Worm (Caenorhabditis elegans) whole organism, L4 larva: ENCODE measurements around the gene T02B11.3.

Experiments
- F26F4.8 ChIP-seq: fragments of 200-800 bp; sonication (Bioruptor generic); conservative IDR thresholded peaks from 2 replicates; pipeline ENCODE4 v1.3.6; 2022; ENCODE audit warnings: missing genetic modification characterization, missing compliant biosample characterization
- F49E8.2 ChIP-seq: sonication (generic microtip); optimal IDR thresholded peaks from 2 replicates; lab custom pipeline; 2016; ENCODE audit warnings: missing compliant biosample characterization, mild to moderate bottlenecking, missing genetic modification characterization, borderline replicate concordance
- Y75B8A.6 ChIP-seq: fragments of 200-800 bp; sonication (Bioruptor generic); IDR thresholded peaks from 2 replicates; pipeline ENCODE4 v1.3.6; 2022; ENCODE audit warnings: missing genetic modification reagents, missing genetic modification characterization, missing compliant biosample characterization
- aly-2 ChIP-seq: sonication (generic microtip); optimal IDR thresholded peaks from 2 replicates; lab custom pipeline; 2018; ENCODE audit warnings: missing biosample characterization, missing genetic modification characterization
- attf-4 ChIP-seq: sonication (generic microtip); optimal IDR thresholded peaks from 3 replicates; lab custom pipeline; 2017; ENCODE audit warnings: missing biosample characterization, missing genetic modification characterization
- ceh-32 ChIP-seq: sonication (generic microtip); optimal IDR thresholded peaks from 2 replicates; lab custom pipeline; 2016; ENCODE audit warnings: mild to moderate bottlenecking, missing genetic modification characterization, missing compliant biosample characterization; ENCODE audit not compliant: poor library complexity
- ceh-62 ChIP-seq: sonication (generic microtip); optimal IDR thresholded peaks from 2 replicates; lab custom pipeline; 2017; ENCODE audit warnings: missing biosample characterization, missing genetic modification characterization
- cey-2 ChIP-seq: sonication (generic microtip); optimal IDR thresholded peaks from 3 replicates; lab custom pipeline; 2017; ENCODE audit warnings: missing genetic modification characterization, mild to moderate bottlenecking, missing compliant biosample characterization, antibody characterized with exemption, borderline replicate concordance; ENCODE audit not compliant: insufficient read depth
- ctbp-1 ChIP-seq: fragments of 200-800 bp; sonication (Bioruptor generic); IDR thresholded peaks from 2 replicates; pipeline ENCODE4 v1.3.6; 2022; ENCODE audit warnings: missing genetic modification reagents, missing genetic modification characterization, missing compliant biosample characterization
- daf-12 ChIP-seq: fragments of 150-350 bp; optimal IDR thresholded peaks from 2 replicates; lab custom pipeline; 2014; ENCODE audit warnings: missing biosample characterization, missing genetic modification reagents, missing genetic modification characterization
- daf-16 ChIP-seq, 3 experiments: sonication (generic microtip); optimal IDR thresholded peaks; 2 replicates each; lab custom pipeline; 2016 to 2017; ENCODE audit warnings: missing genetic modification characterization in 3 of 3, missing genetic modification reagents in 3 of 3, mild to moderate bottlenecking in 2 of 3, missing compliant biosample characterization in 2 of 3, missing biosample characterization in 1 of 3, moderate library complexity in 1 of 3
- daf-19 ChIP-seq: fragments of 200-800 bp; sonication (Bioruptor generic); conservative IDR thresholded peaks from 2 replicates; pipeline ENCODE4 v1.3.6; 2022; ENCODE audit warnings: missing genetic modification characterization, missing compliant biosample characterization
- daf-8 ChIP-seq: fragments of 200-800 bp; sonication (Bioruptor generic); IDR thresholded peaks from 2 replicates; pipeline ENCODE4 v1.3.6; 2022; ENCODE audit warnings: missing genetic modification characterization, missing compliant biosample characterization
- dmd-6 ChIP-seq: fragments of 200-800 bp; sonication (Bioruptor generic); IDR thresholded peaks from 2 replicates; pipeline ENCODE4 v1.3.6; 2022; ENCODE audit warnings: missing genetic modification reagents, missing genetic modification characterization, missing compliant biosample characterization
- dmd-9 ChIP-seq: fragments of 200-800 bp; sonication (Bioruptor generic); IDR thresholded peaks from 2 replicates; pipeline ENCODE4 v1.3.6; 2022; ENCODE audit warnings: missing genetic modification reagents, missing genetic modification characterization, missing compliant biosample characterization
- egl-27 ChIP-seq: sonication (generic microtip); optimal IDR thresholded peaks from 3 replicates; lab custom pipeline; 2017; ENCODE audit warnings: missing biosample characterization, missing genetic modification reagents, missing genetic modification characterization
- egl-43 ChIP-seq: fragments of 200-800 bp; sonication (Bioruptor generic); IDR thresholded peaks from 2 replicates; pipeline ENCODE4 v1.3.6; 2022; ENCODE audit warnings: missing genetic modification reagents, missing genetic modification characterization, missing compliant biosample characterization
- jun-1 ChIP-seq: fragments of 150-350 bp; optimal IDR thresholded peaks from 2 replicates; lab custom pipeline; 2014; ENCODE audit warnings: missing biosample characterization, missing genetic modification reagents, missing genetic modification characterization
- lin-29 ChIP-seq: fragments of 200-800 bp; sonication (Bioruptor generic); IDR thresholded peaks from 2 replicates; pipeline ENCODE4 v1.3.6; 2022; ENCODE audit warnings: missing genetic modification reagents, missing genetic modification characterization, missing compliant biosample characterization
- lir-3 ChIP-seq: sonication (generic microtip); optimal IDR thresholded peaks from 2 replicates; lab custom pipeline; 2016; ENCODE audit warnings: mild to moderate bottlenecking, missing genetic modification characterization, missing compliant biosample characterization
- mes-2 ChIP-seq: sonication (generic microtip); optimal IDR thresholded peaks from 2 replicates; lab custom pipeline; 2016; ENCODE audit warnings: missing genotype, mild to moderate bottlenecking, missing genetic modification characterization, missing compliant biosample characterization; ENCODE audit not compliant: poor library complexity, severe bottlenecking
- nhr-237 ChIP-seq: sonication (generic microtip); optimal IDR thresholded peaks from 2 replicates; lab custom pipeline; 2017; ENCODE audit warnings: missing biosample characterization, missing genetic modification characterization
- nhr-25 ChIP-seq: sonication (generic microtip); optimal IDR thresholded peaks from 2 replicates; lab custom pipeline; 2017; ENCODE audit warnings: missing genetic modification characterization, mild to moderate bottlenecking, missing compliant biosample characterization, antibody characterized with exemption, moderate library complexity, borderline replicate concordance; ENCODE audit not compliant: insufficient read depth
- nhr-41 ChIP-seq: fragments of 200-800 bp; sonication (Bioruptor generic); IDR thresholded peaks from 2 replicates; pipeline ENCODE4 v1.3.6; 2022; ENCODE audit warnings: missing genetic modification reagents, missing genetic modification characterization, missing compliant biosample characterization
- nhr-42 ChIP-seq: fragments of 200-800 bp; sonication (Bioruptor generic); IDR thresholded peaks from 2 replicates; pipeline ENCODE4 v1.3.6; 2022; ENCODE audit warnings: missing genetic modification characterization, missing compliant biosample characterization
- nhr-6 ChIP-seq: fragments of 150-350 bp; optimal IDR thresholded peaks from 2 replicates; lab custom pipeline; 2014; ENCODE audit warnings: missing biosample characterization, missing genetic modification characterization
- nhr-76 ChIP-seq: fragments of 150-350 bp; optimal IDR thresholded peaks from 2 replicates; lab custom pipeline; 2014; ENCODE audit warnings: missing biosample characterization, missing genetic modification characterization
- php-3 ChIP-seq: fragments of 200-800 bp; sonication (Bioruptor generic); IDR thresholded peaks from 2 replicates; pipeline ENCODE4 v1.3.6; 2022; ENCODE audit warnings: missing genetic modification reagents, missing genetic modification characterization, missing compliant biosample characterization
- pqm-1 ChIP-seq: sonication (generic microtip); optimal IDR thresholded peaks from 2 replicates; lab custom pipeline; 2017; ENCODE audit warnings: missing biosample characterization, missing genetic modification characterization
- sdz-12 ChIP-seq: fragments of 200-800 bp; sonication (Bioruptor generic); optimal IDR thresholded peaks from 2 replicates; lab custom pipeline; 2018; ENCODE audit warnings: mild to moderate bottlenecking, missing genetic modification characterization, missing compliant biosample characterization
- spr-1 ChIP-seq: sonication (generic microtip); optimal IDR thresholded peaks from 2 replicates; lab custom pipeline; 2016; ENCODE audit warnings: mild to moderate bottlenecking, missing genetic modification characterization, missing compliant biosample characterization
- tag-97 ChIP-seq: fragments of 200-800 bp; sonication (Bioruptor generic); IDR thresholded peaks from 2 replicates; pipeline ENCODE4 v1.3.6; 2022; ENCODE audit warnings: missing genetic modification characterization, missing compliant biosample characterization
- unc-62 ChIP-seq, 3 experiments: fragments of 150-350 bp in 1 of 3; sonication (generic microtip); optimal IDR thresholded peaks in 2 of 3; peaks in 1 of 3; 1 replicate in 1 of 3; 2 replicates in 2 of 3; lab custom pipeline; 2014 to 2017; ENCODE audit warnings: missing biosample characterization in 3 of 3, missing genetic modification characterization in 3 of 3, missing genetic modification reagents in 3 of 3, missing genotype in 1 of 3
- zag-1 ChIP-seq: fragments of 150-350 bp; optimal IDR thresholded peaks from 2 replicates; lab custom pipeline; 2014; ENCODE audit warnings: missing biosample characterization, missing genetic modification characterization
- zfp-3 ChIP-seq: fragments of 200-800 bp; sonication (Bioruptor generic); conservative IDR thresholded peaks from 2 replicates; pipeline ENCODE4 v1.3.6; 2022; ENCODE audit warnings: missing genetic modification reagents, missing genetic modification characterization, missing compliant biosample characterization
- zip-11 ChIP-seq: fragments of 200-800 bp; sonication (Bioruptor generic); IDR thresholded peaks from 2 replicates; pipeline ENCODE4 v1.3.6; 2022; ENCODE audit warnings: missing genetic modification characterization, missing compliant biosample characterization
- ztf-11 ChIP-seq: fragments of 150-350 bp; optimal IDR thresholded peaks from 2 replicates; lab custom pipeline; 2014; ENCODE audit warnings: missing biosample characterization, missing genetic modification characterization
- ztf-7 ChIP-seq: fragments of 150-350 bp; optimal IDR thresholded peaks from 2 replicates; lab custom pipeline; 2014; ENCODE audit warnings: missing biosample characterization, missing genetic modification characterization

Gene T02B11.3

ce11 chrV:854966-855365, 11.7 kb downstream of the T02B11.3 start, which contains the start of gene K09C6.9:
Gene K09C6.9, minus strand, starts transcription at chrV:855066.
- TF ChIP-seq jun-1 (tag; lab: Kevin White, UChicago) = no peak
- no peak for TF ChIP-seq zfp-3 (GFP tag; lab: Robert Waterston, UW)
- TF ChIP-seq F49E8.2 = no peak
- TF ChIP-seq sdz-12 (GFP tag; lab: Kevin White, UChicago) = no peak
- TF ChIP-seq mes-2 (tag; lab: Kevin White, UChicago) = no peak
- TF ChIP-seq nhr-237 = no peak
- no peak for TF ChIP-seq tag-97
- no peak for TF ChIP-seq ceh-32 (tag; lab: Kevin White, UChicago)
- no peak for TF ChIP-seq nhr-76
- TF ChIP-seq zip-11 (GFP tag; lab: Robert Waterston, UW) = no peak
- TF ChIP-seq nhr-41 (GFP tag; lab: Robert Waterston, UW) = no peak
- no peak for TF ChIP-seq daf-8 (GFP tag; lab: Robert Waterston, UW)
- TF ChIP-seq daf-16 (GFP tag; optimal IDR thresholded peaks at IDR 0.05; lab: Kevin White, UChicago) = no peak
- TF ChIP-seq daf-16 (tag; optimal IDR thresholded peaks at IDR 0.05; lab: Kevin White, UChicago) = no peak

DNA sequence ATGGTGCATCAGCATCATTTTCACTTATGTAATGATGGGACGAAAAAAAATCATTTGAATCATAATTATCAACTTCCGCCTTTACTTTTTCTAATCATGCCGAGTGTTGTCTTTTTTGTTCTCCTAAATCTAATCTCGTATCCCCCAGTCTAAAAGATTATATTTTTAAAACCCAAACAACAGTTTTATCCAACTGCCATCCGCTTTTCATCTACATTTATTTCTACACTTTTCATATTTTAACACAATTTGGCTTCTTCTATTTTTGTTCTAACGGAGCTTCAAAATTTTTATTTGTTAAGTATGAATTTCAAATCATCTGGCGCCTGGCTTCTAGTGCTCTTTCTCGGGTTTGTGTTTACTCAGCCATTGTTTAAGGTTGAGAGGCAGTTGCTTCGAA, 14.4 kb downstream of the T02B11.3 start, which contains the start of gene K09C6.3:
K09C6.3 (plus strand) TSS at position 301 of the 400 bp plus-strand sequence.
- no peak for TF ChIP-seq attf-4
- no peak for TF ChIP-seq ceh-62 (tag; lab: Kevin White, UChicago)
- no peak for TF ChIP-seq F26F4.8 (GFP tag; lab: Robert Waterston, UW)
- no peak for TF ChIP-seq zag-1 (tag; lab: Kevin White, UChicago)
- no peak for TF ChIP-seq nhr-42 (GFP tag; lab: Robert Waterston, UW)
- no peak for TF ChIP-seq nhr-25 (tag; lab: Kevin White, UChicago)

DNA sequence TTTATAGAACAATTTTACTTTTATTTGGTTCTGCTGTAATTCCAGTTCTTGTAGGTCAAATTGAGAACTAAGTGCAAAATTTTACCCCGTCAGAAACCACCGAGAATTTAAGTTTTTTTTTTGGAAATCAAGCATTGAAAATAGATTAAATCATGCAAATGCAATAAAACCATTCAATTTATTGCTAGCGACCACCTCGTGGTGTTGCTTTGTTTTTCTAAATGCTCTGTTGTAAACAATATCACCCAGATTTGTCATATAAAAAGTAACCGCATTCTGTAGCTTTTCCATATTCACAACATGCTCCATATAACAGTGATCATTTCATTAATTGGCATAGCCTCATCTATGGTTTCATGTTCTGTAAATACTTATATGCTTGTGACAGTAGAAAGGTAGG, 17.1 kb downstream of the T02B11.3 start, which contains the start of gene srbc-12:
srbc-12 (plus strand) TSS at position 301 of the 400 bp plus-strand sequence.
- TF ChIP-seq cey-2 (tag; lab: Kevin White, UChicago) (no peak), lin-29 (GFP tag; lab: Robert Waterston, UW) (no peak), aly-2 (tag; lab: Kevin White, UChicago) (no peak), unc-62 (GFP tag; optimal IDR thresholded peaks at IDR 0.05 in 1 of 2; lab: Kevin White, UChicago) (no peak), unc-62 (tag; optimal IDR thresholded peaks at IDR 0.05; lab: Kevin White, UChicago) (no peak), nhr-237 (no peak), lir-3 (tag; lab: Kevin White, UChicago) (no peak), daf-19 (GFP tag; lab: Robert Waterston, UW) (no peak), dmd-9 (GFP tag; lab: Robert Waterston, UW) (no peak)
- TF ChIP-seq, all 104 proteins: peak for 0

ce11 chrV:849042-849441, 17.6 kb downstream of the T02B11.3 start:
- TF ChIP-seq nhr-6 = no peak
- no peak for TF ChIP-seq pqm-1
- no peak for TF ChIP-seq ztf-7 (tag; lab: Kevin White, UChicago)
- TF ChIP-seq ceh-32 (tag; lab: Kevin White, UChicago) = no peak
- TF ChIP-seq dmd-6 = no peak
- no peak for TF ChIP-seq daf-12 (tag; lab: Kevin White, UChicago)
- TF ChIP-seq ztf-11 (tag; lab: Kevin White, UChicago) = no peak
- TF ChIP-seq egl-43 = no peak
- TF ChIP-seq ctbp-1 (GFP tag; lab: Robert Waterston, UW) = no peak
- no peak for TF ChIP-seq Y75B8A.6 (GFP tag; lab: Robert Waterston, UW)
- no peak for TF ChIP-seq unc-62 (GFP tag; optimal IDR thresholded peaks at IDR 0.05 in 1 of 2; lab: Kevin White, UChicago)
- TF ChIP-seq unc-62 (tag; optimal IDR thresholded peaks at IDR 0.05; lab: Kevin White, UChicago) = no peak
- TF ChIP-seq egl-27 = no peak
- no peak for TF ChIP-seq spr-1 (tag; lab: Kevin White, UChicago)
- no peak for TF ChIP-seq php-3
- TF ChIP-seq aly-2 (tag; lab: Kevin White, UChicago) = no peak
